Worm (Caenorhabditis elegans): ENCODE results near the gene best-7.
A peak's percentile ranks its signal among the peaks of the same experiment; 100 is the strongest.

The best-7 gene

ce11 chrIV:11248031-11248631, 18.0 kb upstream of the best-7 start, which contains the start of gene C05C12.4:
Gene C05C12.4 (minus strand): TSS chrIV:11248081.
- TF ChIP-seq pha-4 (tag; optimal IDR thresholded peaks at IDR 0.05) (no peak), ceh-30 (tag; optimal IDR thresholded peaks at IDR 0.05) (no peak), fkh-6 (tag; optimal IDR thresholded peaks at IDR 0.05) (no peak), npax-4 (tag; optimal IDR thresholded peaks at IDR 0.05) (no peak), unc-42 (tag; optimal IDR thresholded peaks at IDR 0.05) (no peak), hlh-6 (tag; optimal IDR thresholded peaks at IDR 0.05) (no peak), ref-2 (tag; optimal IDR thresholded peaks at IDR 0.05) (no peak), dve-1 (tag; optimal IDR thresholded peaks at IDR 0.05) (no peak), ceh-24 (tag; optimal IDR thresholded peaks at IDR 0.05) (no peak), mec-3 (tag; optimal IDR thresholded peaks at IDR 0.05; ENCODE audit: borderline replicate concordance) (no peak), zip-5 (tag; optimal IDR thresholded peaks at IDR 0.05) (no peak)

DNA sequence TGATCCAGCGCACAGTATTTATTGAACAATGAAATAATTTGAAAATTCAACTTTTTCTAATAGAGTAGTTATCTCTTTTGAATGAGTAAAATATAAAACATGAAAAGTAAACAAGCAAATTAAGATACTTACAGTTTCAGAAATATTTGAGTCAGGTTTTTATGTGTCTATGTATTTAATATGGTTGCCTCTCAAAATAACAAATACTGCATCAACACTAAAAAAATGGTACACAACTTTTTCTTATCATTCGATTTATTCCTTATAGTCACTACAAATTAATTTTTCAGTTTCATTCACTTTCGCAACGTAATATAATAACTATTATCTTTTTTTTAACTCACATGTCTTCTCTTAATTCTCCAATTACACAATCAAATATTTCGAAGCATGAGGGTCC, 17.3 kb upstream of the best-7 start:
- TF ChIP-seq unc-86 (tag; optimal IDR thresholded peaks at IDR 0.05) (no peak), ahr-1 (tag; optimal IDR thresholded peaks at IDR 0.05) (no peak), unc-55 (GFP tag; optimal IDR thresholded peaks at IDR 0.05) (no peak), pros-1 (tag; optimal IDR thresholded peaks at IDR 0.05) (no peak), ceh-22 (tag; optimal IDR thresholded peaks at IDR 0.05) (no peak), dve-1 (tag; optimal IDR thresholded peaks at IDR 0.05) (no peak), T23F11.4 (GFP tag; optimal IDR thresholded peaks at IDR 0.05) (no peak)

ce11 chrIV:11241368-11241767, 11.3 kb upstream of the best-7 start, which contains the start of gene C05C12.6:
Gene C05C12.6 (minus strand): TSS chrIV:11241468.
- TF ChIP-seq Y22D7AL.16 (tag; optimal IDR thresholded peaks at IDR 0.05) (no peak), ceh-34 (tag; optimal IDR thresholded peaks at IDR 0.05) (no peak), sox-2 (GFP tag; IDR thresholded peaks at IDR 0.05) (no peak), syd-9 (tag; optimal IDR thresholded peaks at IDR 0.05) (no peak), ceh-31 (tag; optimal IDR thresholded peaks at IDR 0.05) (no peak), K02D7.2 (tag; optimal IDR thresholded peaks at IDR 0.05) (no peak), elt-4 (tag; optimal IDR thresholded peaks at IDR 0.05) (no peak), pag-3 (tag; optimal IDR thresholded peaks at IDR 0.05; ENCODE audit: borderline replicate concordance) (no peak), hlh-30 (tag; optimal IDR thresholded peaks at IDR 0.05; ENCODE audit: insufficient read depth) (no peak), pat-9 (tag; optimal IDR thresholded peaks at IDR 0.05) (no peak), ref-2 (tag; optimal IDR thresholded peaks at IDR 0.05) (no peak), hlh-6 (tag; optimal IDR thresholded peaks at IDR 0.05) (no peak), ceh-48 (tag; optimal IDR thresholded peaks at IDR 0.05) (no peak), ceh-30 (tag; optimal IDR thresholded peaks at IDR 0.05) (no peak)

DNA sequence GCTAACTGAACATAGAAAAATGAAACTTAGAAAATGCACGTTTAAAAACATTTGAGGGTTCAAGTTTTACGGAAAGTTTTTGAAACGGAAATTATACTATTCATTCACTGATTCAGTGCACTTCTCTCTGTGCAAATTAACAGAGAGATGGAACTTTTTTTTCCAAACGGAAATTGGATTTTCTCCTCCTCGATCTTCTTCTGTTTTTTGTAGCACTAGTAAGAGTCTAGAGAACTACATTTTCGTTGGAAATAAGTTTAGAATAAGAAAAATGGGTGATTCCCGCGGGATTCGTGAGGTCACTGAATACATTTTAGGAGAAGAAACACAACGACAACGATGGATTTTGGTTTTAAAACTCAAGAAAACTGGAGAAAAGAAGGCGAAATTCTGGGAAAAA, 5.6 kb upstream of the best-7 start:
- TF ChIP-seq lin-11 (tag; optimal IDR thresholded peaks at IDR 0.05): no peak
- no peak for TF ChIP-seq ceh-30 (tag; optimal IDR thresholded peaks at IDR 0.05)
- no peak for TF ChIP-seq ahr-1 (tag; optimal IDR thresholded peaks at IDR 0.05)
- peak; percentile 44 for TF ChIP-seq unc-42 (tag; optimal IDR thresholded peaks at IDR 0.05)

DNA sequence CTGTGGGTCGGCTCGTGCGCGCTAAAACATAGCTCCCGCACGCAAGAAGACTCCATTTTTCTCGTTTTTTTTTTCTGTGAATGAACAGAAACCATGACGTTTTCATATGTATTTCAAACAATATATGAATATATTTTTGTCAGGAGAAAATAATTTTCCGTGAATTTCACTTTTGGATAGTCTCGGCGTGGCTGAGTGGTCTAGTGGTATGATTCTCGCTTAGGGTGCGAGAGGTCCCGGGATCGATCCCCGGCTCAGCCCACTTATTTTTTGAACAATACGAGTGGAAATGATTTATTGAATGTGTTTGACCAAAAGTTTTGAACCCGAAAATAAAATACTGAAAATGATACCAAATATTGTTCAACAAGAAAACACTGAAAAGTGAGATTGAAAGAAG, 1.3 kb upstream of the best-7 start:
- TF ChIP-seq ceh-34 (tag; optimal IDR thresholded peaks at IDR 0.05): no peak
- TF ChIP-seq fax-1 (tag; optimal IDR thresholded peaks at IDR 0.05): no peak
- no peak for TF ChIP-seq C38D4.7 (GFP tag; optimal IDR thresholded peaks at IDR 0.05)

DNA sequence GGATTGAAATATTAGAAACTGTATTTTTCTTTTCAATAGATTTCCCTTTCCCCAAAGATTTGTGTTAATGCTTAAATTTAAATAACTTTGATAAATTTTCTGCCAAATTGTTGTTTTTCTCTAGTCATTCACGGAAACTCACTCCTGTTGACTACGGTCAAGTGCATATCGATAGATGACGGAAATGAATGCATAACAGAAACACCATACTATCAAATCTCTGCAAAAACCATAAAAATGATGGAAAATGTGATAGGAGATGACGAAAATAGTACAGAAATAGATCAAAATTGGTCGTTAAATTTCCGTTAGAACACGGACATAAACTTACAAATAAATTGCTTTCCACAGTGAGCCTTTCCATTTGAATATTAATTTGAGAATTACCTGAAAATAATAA, 1.1 kb downstream of the best-7 start:
- TF ChIP-seq pax-1 (tag; optimal IDR thresholded peaks at IDR 0.05) (no peak), npax-4 (tag; optimal IDR thresholded peaks at IDR 0.05) (no peak), hlh-13 (GFP tag; optimal IDR thresholded peaks at IDR 0.05) (no peak), hlh-15 (tag; optimal IDR thresholded peaks at IDR 0.05) (no peak), che-1 (tag; optimal IDR thresholded peaks at IDR 0.05) (no peak), odd-2 (tag; optimal IDR thresholded peaks at IDR 0.05) (no peak), ceh-22 (tag; optimal IDR thresholded peaks at IDR 0.05) (no peak), ceh-31 (tag; optimal IDR thresholded peaks at IDR 0.05) (no peak), hlh-30 (tag; optimal IDR thresholded peaks at IDR 0.05; ENCODE audit: insufficient read depth) (no peak), ceh-34 (tag; optimal IDR thresholded peaks at IDR 0.05) (no peak), pros-1 (tag; optimal IDR thresholded peaks at IDR 0.05) (no peak), dmd-4 (tag; optimal IDR thresholded peaks at IDR 0.05; ENCODE audit: borderline replicate concordance) (no peak), nhr-11 (tag; optimal IDR thresholded peaks at IDR 0.05) (no peak), K09A11.1 (tag; optimal IDR thresholded peaks at IDR 0.05; ENCODE audit: insufficient read depth) (no peak), ceh-6 (GFP tag; optimal IDR thresholded peaks at IDR 0.05) (no peak), elt-4 (tag; optimal IDR thresholded peaks at IDR 0.05) (no peak), ceh-2 (tag; optimal IDR thresholded peaks at IDR 0.05) (no peak)

Measured in whole organism, late embryonic.